Fruit fly (Drosophila melanogaster): ENCODE measurements around the gene CG42238.

The CG42238 gene

dm6 chr2L:20918733-20919132, 133.2 kb downstream of the CG42238 start, which contains the start of the genes CG43739 and sky (continued):
- TF ChIP-seq unpg (GFP tag; optimal IDR thresholded peaks at IDR 0.05) (no peak), Dp (GFP tag; optimal IDR thresholded peaks at IDR 0.05) (peak; percentile 98), CG9797 (GFP tag; optimal IDR thresholded peaks at IDR 0.05) (peak; percentile 28), mirr (GFP tag; optimal IDR thresholded peaks at IDR 0.05) (no peak), Mrtf (GFP tag; IDR thresholded peaks at IDR 0.05) (peak; percentile 12; the same call in 1 of the 3 replicates), wor (GFP tag; IDR thresholded peaks at IDR 0.05) (no peak), Hsf (GFP tag; optimal IDR thresholded peaks at IDR 0.05) (peak; percentile 0), dpn (GFP tag; optimal IDR thresholded peaks at IDR 0.05) (peak; percentile 15 to 52), CG13296 (GFP tag; optimal IDR thresholded peaks at IDR 0.05) (no peak), CG13287 (GFP tag; IDR thresholded peaks at IDR 0.05; ENCODE audit: partially characterized antibody) (peak; percentile 88), gce (GFP tag; IDR thresholded peaks at IDR 0.05) (no peak), CG10959 (GFP tag; IDR thresholded peaks at IDR 0.05) (no peak), lab (GFP tag; optimal IDR thresholded peaks at IDR 0.05) (peak; percentile 24), CG1647 (GFP tag; optimal IDR thresholded peaks at IDR 0.05) (no peak), kay (GFP tag; optimal IDR thresholded peaks at IDR 0.05) (no peak), Side (GFP tag; optimal IDR thresholded peaks at IDR 0.05) (peak; percentile 33), fru (optimal IDR thresholded peaks at IDR 0.05) (no peak), eve (GFP tag; optimal IDR thresholded peaks at IDR 0.05) (no peak), ro (GFP tag; IDR thresholded peaks at IDR 0.05) (no peak), CG13894 (tag; optimal IDR thresholded peaks at IDR 0.05) (peak; percentile 23), Tbp (GFP tag; optimal IDR thresholded peaks at IDR 0.05) (no peak), ATbp (GFP tag; optimal IDR thresholded peaks at IDR 0.05) (no peak), mld (GFP tag; IDR thresholded peaks at IDR 0.05; ENCODE audit: partially characterized antibody) (peak; percentile 84; the same call in 2 of the 3 replicates), row (GFP tag; IDR thresholded peaks at IDR 0.05) (peak; percentile 47; the same call in 2 of the 3 replicates), BtbVII (GFP tag; optimal IDR thresholded peaks at IDR 0.05) (no peak), CG6791 (GFP tag; IDR thresholded peaks at IDR 0.05; ENCODE audit: partially characterized antibody) (peak; percentile 91), slou (GFP tag; optimal IDR thresholded peaks at IDR 0.05) (no peak), ewg (GFP tag; optimal IDR thresholded peaks at IDR 0.05) (peak; percentile 35), Vsx1 (GFP tag; optimal IDR thresholded peaks at IDR 0.05) (no peak), CTCF (GFP tag; optimal IDR thresholded peaks at IDR 0.05) (peak; percentile 18), CG14710 (tag; optimal IDR thresholded peaks at IDR 0.05) (peak; percentile 60), CG7271 (tag; optimal IDR thresholded peaks at IDR 0.05) (no peak), CG10543 (GFP tag; optimal IDR thresholded peaks at IDR 0.05) (no peak), CoRest (tag; optimal IDR thresholded peaks at IDR 0.05) (no peak), Sry-δ (GFP tag; optimal IDR thresholded peaks at IDR 0.05) (peak; percentile 99), Dfd (GFP tag; optimal IDR thresholded peaks at IDR 0.05) (no peak), CG10366 (GFP tag; IDR thresholded peaks at IDR 0.05) (no peak), salm (tag; optimal IDR thresholded peaks at IDR 0.05) (no peak), CG2199 (GFP tag; IDR thresholded peaks at IDR 0.05) (no peak), usp (GFP tag; optimal IDR thresholded peaks at IDR 0.05) (no peak), CG9215 (GFP tag; IDR thresholded peaks at IDR 0.05) (0 out of 2 replicates have a peak, but pooled peaks have one; percentile 17), CG2889 (GFP tag; IDR thresholded peaks at IDR 0.05) (no peak), CG2712 (tag; optimal IDR thresholded peaks at IDR 0.05) (peak; percentile 36), Taf1 (GFP tag; IDR thresholded peaks at IDR 0.05) (no peak), CG4617 (GFP tag; optimal IDR thresholded peaks at IDR 0.05; ENCODE audit: borderline replicate concordance) (peak; percentile 51), CG11504 (tag; optimal IDR thresholded peaks at IDR 0.05) (peak; percentile 13), bcd (GFP tag; optimal IDR thresholded peaks at IDR 0.05) (peak; percentile 7), CG9727 (GFP tag; optimal IDR thresholded peaks at IDR 0.05) (no peak), klu (GFP tag; IDR thresholded peaks at IDR 0.05) (no peak), pnt (GFP tag; optimal IDR thresholded peaks at IDR 0.05) (no peak), ac (GFP tag; optimal IDR thresholded peaks at IDR 0.05) (no peak), org-1 (GFP tag; optimal IDR thresholded peaks at IDR 0.05) (no peak)
